Fruit fly (Drosophila melanogaster) whole organism, prepupa: ENCODE measurements around the gene CG12035.
A peak's percentile ranks its signal among the peaks of the same experiment; 100 is the strongest.

Experiments used
- CG10631 ChIP-seq: fragments of 200-800 bp; sonication (Bioruptor generic); optimal IDR thresholded peaks from 2 replicates; lab custom pipeline; 2016; ENCODE audit warnings: missing biosample characterization, missing genetic modification characterization
- CG10669 ChIP-seq: fragments of 200-800 bp; sonication (Bioruptor generic); optimal IDR thresholded peaks from 3 replicates; lab custom pipeline; 2018; ENCODE audit warnings: missing biosample characterization, mild to moderate bottlenecking, missing genetic modification characterization, moderate library complexity
- CG11762 ChIP-seq: fragments of 200-800 bp; sonication (Bioruptor generic); optimal IDR thresholded peaks from 3 replicates; lab custom pipeline; 2016; ENCODE audit warnings: missing biosample characterization, missing genetic modification characterization; ENCODE audit not compliant: insufficient read depth
- CG11902 ChIP-seq: fragments of 200-800 bp; sonication (Bioruptor generic); optimal IDR thresholded peaks from 3 replicates; lab custom pipeline; 2016; ENCODE audit warnings: missing biosample characterization, missing genetic modification characterization
- CG3032 ChIP-seq: fragments of 200-800 bp; optimal IDR thresholded peaks from 2 replicates; lab custom pipeline; 2019; ENCODE audit warnings: missing biosample characterization, mild to moderate bottlenecking, missing genetic modification characterization, moderate library complexity
- CG31627 ChIP-seq: fragments of 200-800 bp; sonication (Bioruptor generic); optimal IDR thresholded peaks from 3 replicates; lab custom pipeline; 2016; ENCODE audit warnings: missing biosample characterization, missing genetic modification characterization
- CG32006 ChIP-seq: fragments of 200-800 bp; sonication (Bioruptor generic); optimal IDR thresholded peaks from 3 replicates; lab custom pipeline; 2017; ENCODE audit warnings: missing biosample characterization, mild to moderate bottlenecking, missing genetic modification characterization
- CG34406 ChIP-seq: fragments of 200-800 bp; sonication (Bioruptor generic); optimal IDR thresholded peaks from 3 replicates; lab custom pipeline; 2016; ENCODE audit warnings: missing biosample characterization, missing genetic modification characterization
- CG3919 ChIP-seq: fragments of 200-800 bp; sonication (Bioruptor generic); optimal IDR thresholded peaks from 3 replicates; lab custom pipeline; 2016; ENCODE audit warnings: missing biosample characterization, missing genetic modification characterization
- CG6276 ChIP-seq: fragments of 200-800 bp; sonication (Bioruptor generic); optimal IDR thresholded peaks from 2 replicates; lab custom pipeline; 2017; ENCODE audit warnings: missing biosample characterization, mild to moderate bottlenecking, missing genetic modification characterization
- CG6792 ChIP-seq: fragments of 200-800 bp; sonication (Bioruptor generic); optimal IDR thresholded peaks from 3 replicates; lab custom pipeline; 2016; ENCODE audit warnings: missing biosample characterization, missing genetic modification characterization
- CG6808 ChIP-seq: fragments of 200-800 bp; sonication (Bioruptor generic); optimal IDR thresholded peaks from 3 replicates; lab custom pipeline; 2017; ENCODE audit warnings: missing biosample characterization, missing genetic modification characterization, mild to moderate bottlenecking, moderate library complexity, missing genetic modification reagents
- CG8119 ChIP-seq: fragments of 200-800 bp; sonication (Bioruptor generic); IDR thresholded peaks from 3 replicates; pipeline ENCODE4 v1.3.6; 2022; ENCODE audit warnings: missing biosample characterization, missing genetic modification characterization
- CG8632 ChIP-seq: fragments of 200-800 bp; sonication (Bioruptor generic); optimal IDR thresholded peaks from 3 replicates; lab custom pipeline; 2016; ENCODE audit warnings: missing biosample characterization, missing genetic modification characterization
- CG9139 ChIP-seq: fragments of 200-800 bp; sonication (Bioruptor generic); optimal IDR thresholded peaks from 3 replicates; lab custom pipeline; 2017; ENCODE audit warnings: missing biosample characterization, mild to moderate bottlenecking, missing genetic modification characterization
- Eip93F ChIP-seq: fragments of 200-800 bp; sonication (Bioruptor generic); optimal IDR thresholded peaks from 2 replicates; lab custom pipeline; 2016; ENCODE audit warnings: missing biosample characterization, mild to moderate bottlenecking, missing genetic modification characterization
- Ets21C ChIP-seq: fragments of 200-800 bp; sonication (Bioruptor generic); optimal IDR thresholded peaks from 3 replicates; lab custom pipeline; 2016; ENCODE audit warnings: missing biosample characterization, missing genetic modification characterization
- Ets96B ChIP-seq: fragments of 200-800 bp; optimal IDR thresholded peaks from 2 replicates; lab custom pipeline; 2019; ENCODE audit warnings: missing biosample characterization, mild to moderate bottlenecking, missing genetic modification characterization, moderate library complexity
- Hr39 ChIP-seq: fragments of 200-800 bp; sonication (Bioruptor generic); optimal IDR thresholded peaks from 2 replicates; lab custom pipeline; 2016; ENCODE audit warnings: missing biosample characterization, missing genetic modification characterization
- Hr4 ChIP-seq: fragments of 200-800 bp; sonication (Bioruptor generic); optimal IDR thresholded peaks from 3 replicates; lab custom pipeline; 2016; ENCODE audit warnings: missing biosample characterization, missing genetic modification characterization
- Met ChIP-seq: fragments of 200-800 bp; sonication (Bioruptor generic); optimal IDR thresholded peaks from 3 replicates; lab custom pipeline; 2016; ENCODE audit warnings: missing biosample characterization, missing genetic modification characterization
- Smox ChIP-seq: fragments of 200-800 bp; sonication (Bioruptor generic); optimal IDR thresholded peaks from 3 replicates; lab custom pipeline; 2016; ENCODE audit warnings: missing biosample characterization, missing genetic modification characterization
- Sox14 ChIP-seq: fragments of 200-800 bp; sonication (Bioruptor generic); optimal IDR thresholded peaks from 3 replicates; lab custom pipeline; 2016; ENCODE audit warnings: missing biosample characterization, missing genetic modification characterization
- dsx ChIP-seq: fragments of 200-800 bp; optimal IDR thresholded peaks from 3 replicates; lab custom pipeline; 2019; ENCODE audit warnings: missing biosample characterization, mild to moderate bottlenecking, missing genetic modification characterization, moderate library complexity; ENCODE audit not compliant: poor library complexity, severe bottlenecking
- eg ChIP-seq: fragments of 200-800 bp; sonication (Bioruptor generic); IDR thresholded peaks from 3 replicates; pipeline ENCODE4 v1.3.6; 2022; ENCODE audit warnings: missing biosample characterization, missing genetic modification characterization
- esn ChIP-seq: fragments of 200-800 bp; sonication (Bioruptor generic); optimal IDR thresholded peaks from 2 replicates; lab custom pipeline; 2016; ENCODE audit warnings: missing biosample characterization, mild to moderate bottlenecking, missing genetic modification characterization, moderate library complexity
- fd59A ChIP-seq: fragments of 200-800 bp; sonication (Bioruptor generic); optimal IDR thresholded peaks from 2 replicates; lab custom pipeline; 2017; ENCODE audit warnings: missing biosample characterization, mild to moderate bottlenecking, missing genetic modification characterization, missing genetic modification reagents
- fd85E ChIP-seq: fragments of 200-800 bp; sonication (Bioruptor generic); optimal IDR thresholded peaks from 3 replicates; lab custom pipeline; 2016; ENCODE audit warnings: missing biosample characterization, missing genetic modification characterization
- fkh ChIP-seq: fragments of 200-800 bp; sonication (Bioruptor generic); optimal IDR thresholded peaks from 3 replicates; lab custom pipeline; 2017; ENCODE audit warnings: missing biosample characterization, mild to moderate bottlenecking, missing genetic modification characterization, moderate library complexity
- lz ChIP-seq: fragments of 200-800 bp; sonication (Bioruptor generic); optimal IDR thresholded peaks from 3 replicates; lab custom pipeline; 2016; ENCODE audit warnings: missing biosample characterization, missing genetic modification characterization
- net ChIP-seq: fragments of 200-800 bp; sonication (Bioruptor generic); optimal IDR thresholded peaks from 3 replicates; lab custom pipeline; 2016; ENCODE audit warnings: missing biosample characterization, missing genetic modification characterization
- salr ChIP-seq, 2 experiments: fragments of 200-800 bp; sonication (Bioruptor generic); optimal IDR thresholded peaks; 3 replicates each; lab custom pipeline; 2016 to 2018; ENCODE audit warnings: missing biosample characterization in 2 of 2, missing genetic modification characterization in 2 of 2, mild to moderate bottlenecking in 1 of 2
- ss ChIP-seq, 2 experiments: fragments of 200-800 bp; sonication (Bioruptor generic); optimal IDR thresholded peaks; 2 replicates in 1 of 2; 3 replicates in 1 of 2; lab custom pipeline; 2017 to 2018; ENCODE audit warnings: mild to moderate bottlenecking in 2 of 2, missing biosample characterization in 2 of 2, missing genetic modification characterization in 2 of 2, moderate library complexity in 1 of 2
- svp ChIP-seq: fragments of 200-800 bp; sonication (Bioruptor generic); peaks from one replicate; lab custom pipeline; 2016; ENCODE audit warnings: missing biosample characterization, missing genetic modification characterization
- topi ChIP-seq: fragments of 200-800 bp; sonication (Bioruptor generic); optimal IDR thresholded peaks from 3 replicates; lab custom pipeline; 2016; ENCODE audit warnings: missing biosample characterization, missing genetic modification characterization
- vri ChIP-seq: fragments of 200-800 bp; sonication (Bioruptor generic); optimal IDR thresholded peaks from 3 replicates; lab custom pipeline; 2016; ENCODE audit warnings: missing biosample characterization, mild to moderate bottlenecking, missing genetic modification characterization

CG12035 gene

DNA sequence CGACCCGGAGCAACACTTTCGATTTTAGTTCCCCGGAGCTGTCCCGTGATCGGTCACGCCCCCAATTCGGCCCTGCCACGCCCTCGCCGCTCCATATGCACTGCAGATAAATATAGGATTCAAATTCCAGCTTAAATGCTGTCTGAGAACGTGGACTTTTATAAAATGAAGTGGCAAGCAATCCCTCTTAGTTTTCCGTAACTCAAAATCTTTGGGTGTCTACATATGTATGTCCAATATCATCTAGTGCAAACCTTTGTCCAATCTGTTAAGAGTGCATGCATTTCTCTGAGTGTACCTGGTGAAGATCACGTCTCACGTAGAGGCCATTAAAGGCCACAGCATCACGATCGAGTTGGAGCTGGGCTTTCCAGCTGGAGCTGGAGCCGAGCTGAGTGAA lies 13.6 kb upstream of the CG12035 start (continued):
- TF ChIP-seq net (GFP tag; lab: Kevin White, UChicago) (no peak), topi (GFP tag; lab: Kevin White, UChicago) (peak; percentile 53), ss (GFP tag; optimal IDR thresholded peaks at IDR 0.05; lab: Kevin White, UChicago) (no peak), CG10631 (GFP tag; lab: Kevin White, UChicago) (peak; percentile 34), CG34406 (GFP tag; lab: Kevin White, UChicago) (peak; percentile 13), CG10669 (GFP tag; lab: Kevin White, UChicago) (peak; percentile 49), CG11902 (peak; percentile 5), Hr4 (GFP tag; lab: Kevin White, UChicago) (no peak), lz (GFP tag; lab: Kevin White, UChicago) (peak; percentile 46), eg (GFP tag; lab: Robert Waterston, UW) (peak; percentile 46; the same call in 1 of the 3 replicates), CG8119 (GFP tag; lab: Robert Waterston, UW) (peak; percentile 50; the same call in 1 of the 3 replicates), CG9139 (no peak), dsx (GFP tag; lab: Kevin White, UChicago) (no peak)

DNA sequence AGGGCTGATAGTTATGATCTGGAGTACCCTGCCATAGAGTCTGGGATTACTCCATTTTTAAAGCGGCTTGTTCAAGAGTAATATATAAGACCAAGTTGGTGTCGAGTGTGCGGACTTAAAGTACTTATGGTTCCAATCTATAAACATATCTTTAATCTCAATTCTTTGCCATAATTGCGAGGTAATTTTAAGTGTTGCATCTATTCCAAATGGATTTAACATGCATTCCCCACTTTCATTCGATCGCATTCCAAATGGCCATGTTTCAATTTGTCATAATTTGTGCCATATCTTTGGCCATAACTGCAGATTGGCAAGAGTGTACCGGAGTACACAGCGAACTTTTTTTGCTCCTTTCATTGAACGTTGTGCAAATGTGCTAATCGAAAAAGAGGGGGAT lies 13.0 kb upstream of the CG12035 start:
- peak in 1 of 2 experiments; percentile 24 for TF ChIP-seq salr (GFP tag; optimal IDR thresholded peaks at IDR 0.05; lab: Kevin White, UChicago)
- peak; percentile 45 for TF ChIP-seq fd59A
- TF ChIP-seq Sox14 (GFP tag; lab: Kevin White, UChicago) = peak; percentile 17
- peak; percentile 52 for TF ChIP-seq Ets96B
- TF ChIP-seq esn (GFP tag; lab: Kevin White, UChicago) = no peak
- peak; percentile 1 for TF ChIP-seq CG6792 (GFP tag; lab: Kevin White, UChicago)
- peak; percentile 18 for TF ChIP-seq CG8632 (GFP tag; lab: Kevin White, UChicago)
- no peak for TF ChIP-seq Ets21C (GFP tag; lab: Kevin White, UChicago)
- TF ChIP-seq Hr39 (GFP tag; lab: Kevin White, UChicago) = peak; percentile 23
- TF ChIP-seq CG6276 (GFP tag; lab: Kevin White, UChicago) = no peak
- TF ChIP-seq CG10631 (GFP tag; lab: Kevin White, UChicago) = no peak
- TF ChIP-seq CG31627 (GFP tag; lab: Kevin White, UChicago) = peak; percentile 17
- peak; percentile 59 for TF ChIP-seq CG3032 (tag; lab: Kevin White, UChicago)
- peak; percentile 4 for TF ChIP-seq Met
- no peak for TF ChIP-seq fd85E (GFP tag; lab: Kevin White, UChicago)
- TF ChIP-seq CG3919 = peak; percentile 2
- no peak for TF ChIP-seq Smox (GFP tag; lab: Kevin White, UChicago)
- TF ChIP-seq CG6808 (GFP tag; lab: Kevin White, UChicago) = peak; percentile 46

DNA sequence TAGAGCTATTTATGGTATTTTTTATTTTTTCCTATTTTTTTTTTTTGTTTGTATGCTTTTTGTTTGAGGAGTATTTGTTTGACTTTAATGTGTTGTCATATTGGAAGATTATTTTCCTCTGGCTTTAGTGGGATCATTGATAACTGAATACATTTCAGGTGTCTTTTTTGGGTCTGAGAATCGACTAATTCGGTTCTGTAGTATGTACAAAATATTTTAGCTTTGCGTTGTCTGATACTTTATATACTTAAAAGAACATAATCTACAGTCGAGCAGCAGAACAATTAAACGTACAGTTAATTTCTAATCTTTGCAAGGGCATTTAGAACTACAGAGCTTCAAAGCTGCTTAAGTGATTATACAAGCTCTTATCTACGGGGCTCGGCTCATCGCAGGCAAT lies 1.1 kb upstream of the CG12035 start, which contains the start of gene CG18171:
Gene CG18171, minus strand, starts transcription at position 101 of the 400 bp plus-strand sequence.
- no peak for TF ChIP-seq lz (GFP tag; lab: Kevin White, UChicago)
- no peak for TF ChIP-seq CG32006
- TF ChIP-seq CG6276 (GFP tag; lab: Kevin White, UChicago) = no peak
- no peak for TF ChIP-seq topi (GFP tag; lab: Kevin White, UChicago)
- TF ChIP-seq CG11762 = no peak
- TF ChIP-seq Met = no peak
- TF ChIP-seq CG6792 (GFP tag; lab: Kevin White, UChicago) = no peak
- no peak for TF ChIP-seq salr (GFP tag; optimal IDR thresholded peaks at IDR 0.05; lab: Kevin White, UChicago)
- no peak for TF ChIP-seq ss (GFP tag; optimal IDR thresholded peaks at IDR 0.05; lab: Kevin White, UChicago)
- no peak for TF ChIP-seq svp (GFP tag; lab: Kevin White, UChicago)
- no peak for TF ChIP-seq Eip93F (GFP tag; lab: Kevin White, UChicago)

DNA sequence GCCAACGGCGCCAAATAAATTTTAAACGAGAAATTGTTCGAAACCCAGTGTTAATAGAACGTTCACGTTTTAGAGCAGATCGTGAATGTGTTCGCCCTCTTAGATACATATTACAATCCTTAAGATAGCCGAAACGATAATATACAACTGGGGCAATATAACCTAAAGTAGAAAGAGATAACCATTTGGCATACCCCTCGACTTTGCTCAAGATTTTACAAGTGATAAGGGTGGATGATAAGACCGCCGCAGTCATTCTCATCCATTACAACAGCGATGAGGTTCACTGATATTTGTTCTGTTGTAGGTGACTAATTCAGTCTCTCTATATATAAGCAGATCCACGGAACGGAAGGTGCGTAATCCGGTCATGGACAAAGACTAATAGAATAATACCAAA lies 2.6 kb downstream of the CG12035 start:
- TF ChIP-seq CG3919 (no peak), vri (GFP tag; lab: Kevin White, UChicago) (peak; percentile 24), fkh (GFP tag; lab: Kevin White, UChicago) (no peak), CG11902 (no peak), svp (GFP tag; lab: Kevin White, UChicago) (peak; percentile 76)
- TF ChIP-seq, all 60 proteins: peak for 2
